Fruit fly (Drosophila melanogaster): ENCODE data around the gene CG7049.

The CG7049 gene

dm6 chr3L:171729-172128 lies 4.3 kb downstream of the CG7049 start:
- TF ChIP-seq onecut (GFP tag; IDR thresholded peaks at IDR 0.05) (peak; percentile 90), insv (GFP tag; optimal IDR thresholded peaks at IDR 0.05) (peak in 1 of 2 experiments; percentile 77), MBD-R2 (GFP tag; IDR thresholded peaks at IDR 0.05) (0 out of 2 replicates have a peak, but pooled peaks have one; percentile 21), Dek (tag; optimal IDR thresholded peaks at IDR 0.05) (no peak), ken (GFP tag; IDR thresholded peaks at IDR 0.05) (no peak), Elba2 (GFP tag; optimal IDR thresholded peaks at IDR 0.05) (peak; percentile 17)

dm6 chr3L:166789-167132 lies 9.3 kb downstream of the CG7049 start:
- TF ChIP-seq YL-1 (GFP tag; optimal IDR thresholded peaks at IDR 0.05) (peak; percentile 3), sens (GFP tag) (peak; percentile 8), bab2 (GFP tag; optimal IDR thresholded peaks at IDR 0.05) (no peak), CG11696 (GFP tag; IDR thresholded peaks at IDR 0.05) (0 out of 2 replicates have a peak, but pooled peaks have one; percentile 43), row (GFP tag; IDR thresholded peaks at IDR 0.05) (0 out of 3 replicates have a peak, but pooled peaks have one; percentile 2), ara (GFP tag; IDR thresholded peaks at IDR 0.05) (0 out of 2 replicates have a peak, but pooled peaks have one; percentile 2)

- TF ChIP-seq vnd (GFP tag; IDR thresholded peaks at IDR 0.05; ENCODE audit: partially characterized antibody), result no peak
- no peak for TF ChIP-seq CG30431 (GFP tag; optimal IDR thresholded peaks at IDR 0.05)
- TF ChIP-seq CG3407 (GFP tag; optimal IDR thresholded peaks at IDR 0.05), result no peak
- TF ChIP-seq CG32767 (GFP tag; IDR thresholded peaks at IDR 0.05), result no peak
- TF ChIP-seq jigr1 (GFP tag; IDR thresholded peaks at IDR 0.05), result no peak
- TF ChIP-seq lmd (GFP tag; IDR thresholded peaks at IDR 0.05), result no peak
- peak; percentile 20 for TF ChIP-seq trem (tag; optimal IDR thresholded peaks at IDR 0.05)
- no peak for TF ChIP-seq chn (GFP tag; optimal IDR thresholded peaks at IDR 0.05)
- no peak for TF ChIP-seq CG5245 (GFP tag; optimal IDR thresholded peaks at IDR 0.05)
- TF ChIP-seq btn (GFP tag; optimal IDR thresholded peaks at IDR 0.05), result no peak
- TF ChIP-seq zfh1 (GFP tag; IDR thresholded peaks at IDR 0.05), result 0 out of 3 replicates have a peak, but pooled peaks have one; percentile 40
- peak; percentile 61 for TF ChIP-seq sens (GFP tag)
- peak; percentile 47 for TF ChIP-seq cg (GFP tag; optimal IDR thresholded peaks at IDR 0.05)
- no peak for TF ChIP-seq fru (optimal IDR thresholded peaks at IDR 0.05)
- TF ChIP-seq pros (GFP tag; optimal IDR thresholded peaks at IDR 0.05), result peak; percentile 35
- no peak for TF ChIP-seq CG1602 (GFP tag; optimal IDR thresholded peaks at IDR 0.05)
- TF ChIP-seq Awh (GFP tag; IDR thresholded peaks at IDR 0.05), result no peak
- no peak for TF ChIP-seq CG4854 (GFP tag; optimal IDR thresholded peaks at IDR 0.05)
- TF ChIP-seq dmrt11E (tag; optimal IDR thresholded peaks at IDR 0.05), result peak; percentile 41
- no peak for TF ChIP-seq ind (GFP tag; optimal IDR thresholded peaks at IDR 0.05)
- no peak for TF ChIP-seq sug (tag; optimal IDR thresholded peaks at IDR 0.05)
- no peak for TF ChIP-seq CG8924 (tag; optimal IDR thresholded peaks at IDR 0.05)
- no peak for TF ChIP-seq CG15073 (GFP tag; optimal IDR thresholded peaks at IDR 0.05)
- TF ChIP-seq CG3847 (GFP tag; IDR thresholded peaks at IDR 0.05), result no peak
- TF ChIP-seq grau (tag; optimal IDR thresholded peaks at IDR 0.05), result peak; percentile 30
- no peak for TF ChIP-seq HmgD (GFP tag; optimal IDR thresholded peaks at IDR 0.05)
- TF ChIP-seq CG31224 (GFP tag; IDR thresholded peaks at IDR 0.05), result no peak
- peak; percentile 3 for TF ChIP-seq CG2875 (GFP tag; optimal IDR thresholded peaks at IDR 0.05)
- TF ChIP-seq Tbp (GFP tag; optimal IDR thresholded peaks at IDR 0.05), result no peak
- TF ChIP-seq CoRest (tag; optimal IDR thresholded peaks at IDR 0.05), result no peak
- TF ChIP-seq CG9797 (GFP tag; optimal IDR thresholded peaks at IDR 0.05), result no peak
- no peak for TF ChIP-seq Jarid2 (GFP tag; optimal IDR thresholded peaks at IDR 0.05)
- TF ChIP-seq sob (GFP tag; IDR thresholded peaks at IDR 0.05), result no peak
- peak in 1 of 2 experiments; percentile 17 for TF ChIP-seq dpn (GFP tag; optimal IDR thresholded peaks at IDR 0.05)
- no peak for TF ChIP-seq insv (GFP tag; optimal IDR thresholded peaks at IDR 0.05)
- 0 out of 4 replicates have a peak, but pooled peaks have one; percentile 19 for TF ChIP-seq chinmo (GFP tag; IDR thresholded peaks at IDR 0.05; ENCODE audit: partially characterized antibody)
- no peak for TF ChIP-seq CG9727 (GFP tag; optimal IDR thresholded peaks at IDR 0.05)
- no peak for TF ChIP-seq ham (GFP tag; IDR thresholded peaks at IDR 0.05)
Observed at dm6 chr3L:165981-166788, 9.8 kb downstream of the CG7049 start.
